Worm (Caenorhabditis elegans): ENCODE data around the gene ccdc-55.
A peak's percentile ranks its signal among the peaks of the same experiment; 100 is the strongest.

ccdc-55 gene

DNA sequence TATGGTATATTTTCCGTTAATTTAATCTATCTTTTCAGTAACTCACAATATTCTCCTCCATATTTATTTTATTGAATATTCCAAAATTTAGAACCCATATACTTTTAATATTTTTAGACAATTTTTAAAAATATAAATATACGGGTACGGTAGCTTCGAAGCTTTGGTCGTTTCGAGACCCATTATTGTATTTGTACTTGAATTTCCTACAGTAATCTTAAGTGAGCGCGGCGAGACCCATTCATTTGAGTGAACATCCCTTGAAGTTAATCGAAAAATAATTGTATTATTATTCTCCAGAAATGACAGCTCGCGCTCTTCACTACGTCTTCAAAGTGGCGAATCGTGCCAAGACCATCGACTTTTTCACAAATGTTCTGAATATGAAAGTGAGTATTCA is 15.3 kb downstream of the ccdc-55 start, which contains the start of gene glod-4:
TSS of gene glod-4 (plus strand) at position 301 of the 400 bp plus-strand sequence.
- TF ChIP-seq alr-1 (tag; optimal IDR thresholded peaks at IDR 0.05), result no peak

DNA sequence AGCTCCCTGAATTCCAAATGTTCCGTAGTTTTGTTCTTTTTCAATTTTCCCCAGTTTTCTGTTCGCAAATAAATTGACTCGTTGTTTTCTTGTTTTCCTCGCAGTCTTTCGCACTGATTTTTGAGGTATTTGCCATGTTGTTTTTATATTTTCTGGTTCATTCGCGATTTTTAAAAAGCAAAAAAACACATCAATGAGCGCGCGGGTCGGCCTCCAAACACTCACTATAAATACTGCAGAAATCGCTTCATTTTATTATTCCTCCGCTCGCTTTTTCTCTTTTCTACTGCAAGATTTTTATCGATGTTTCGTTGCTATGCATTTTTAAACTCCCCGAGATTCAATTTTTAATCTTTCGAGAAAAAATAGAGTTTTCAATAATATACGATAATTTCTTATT is 15.7 kb downstream of the ccdc-55 start:
- TF ChIP-seq nhr-237 (tag; optimal IDR thresholded peaks at IDR 0.05) (no peak), elt-3 (tag; optimal IDR thresholded peaks at IDR 0.05) (no peak), F13H6.1 (tag; optimal IDR thresholded peaks at IDR 0.05) (no peak), Y55F3AM.14 (GFP tag; optimal IDR thresholded peaks at IDR 0.05) (no peak), ceh-16 (tag; optimal IDR thresholded peaks at IDR 0.05) (no peak), sma-9 (GFP tag; optimal IDR thresholded peaks at IDR 0.05) (no peak), sma-9 (tag; optimal IDR thresholded peaks at IDR 0.05) (no peak), R02D3.7 (tag; optimal IDR thresholded peaks at IDR 0.05) (no peak), dmd-4 (tag; optimal IDR thresholded peaks at IDR 0.05) (no peak), lin-13 (GFP tag; optimal IDR thresholded peaks at IDR 0.05) (no peak)

DNA sequence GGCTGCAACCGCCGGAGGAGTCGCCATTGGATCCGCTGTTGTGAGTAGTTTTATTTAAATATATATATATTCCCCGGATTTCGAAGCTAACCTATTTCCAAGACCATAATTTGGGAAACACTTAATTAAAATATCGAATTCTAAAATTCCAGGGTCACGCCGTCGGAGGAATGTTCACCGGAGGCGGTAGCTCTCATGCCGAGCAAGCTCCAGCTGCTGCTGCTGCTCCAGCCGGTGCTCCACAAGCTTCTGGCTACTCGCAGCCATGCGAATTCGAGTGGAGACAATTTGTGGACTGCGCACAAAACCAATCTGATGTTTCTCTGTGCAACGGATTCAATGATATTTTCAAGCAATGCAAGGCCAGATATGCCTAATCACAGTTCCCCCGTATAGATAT is 16.3 kb downstream of the ccdc-55 start:
- no peak for TF ChIP-seq egl-27 (tag; optimal IDR thresholded peaks at IDR 0.05)
- no peak for TF ChIP-seq lin-13 (GFP tag; optimal IDR thresholded peaks at IDR 0.05)
- TF ChIP-seq sma-9 (GFP tag; optimal IDR thresholded peaks at IDR 0.05), result no peak
- TF ChIP-seq sma-9 (tag; optimal IDR thresholded peaks at IDR 0.05), result no peak
- TF ChIP-seq aly-2 (tag; optimal IDR thresholded peaks at IDR 0.05), result no peak
- TF ChIP-seq nhr-10 (tag; optimal IDR thresholded peaks at IDR 0.05), result no peak
- no peak for TF ChIP-seq nhr-77 (tag; optimal IDR thresholded peaks at IDR 0.05)
- TF ChIP-seq mdl-1 (tag; optimal IDR thresholded peaks at IDR 0.05), result no peak
- TF ChIP-seq nhr-25 (tag; optimal IDR thresholded peaks at IDR 0.05), result no peak
- TF ChIP-seq zag-1 (tag; optimal IDR thresholded peaks at IDR 0.05), result no peak

DNA sequence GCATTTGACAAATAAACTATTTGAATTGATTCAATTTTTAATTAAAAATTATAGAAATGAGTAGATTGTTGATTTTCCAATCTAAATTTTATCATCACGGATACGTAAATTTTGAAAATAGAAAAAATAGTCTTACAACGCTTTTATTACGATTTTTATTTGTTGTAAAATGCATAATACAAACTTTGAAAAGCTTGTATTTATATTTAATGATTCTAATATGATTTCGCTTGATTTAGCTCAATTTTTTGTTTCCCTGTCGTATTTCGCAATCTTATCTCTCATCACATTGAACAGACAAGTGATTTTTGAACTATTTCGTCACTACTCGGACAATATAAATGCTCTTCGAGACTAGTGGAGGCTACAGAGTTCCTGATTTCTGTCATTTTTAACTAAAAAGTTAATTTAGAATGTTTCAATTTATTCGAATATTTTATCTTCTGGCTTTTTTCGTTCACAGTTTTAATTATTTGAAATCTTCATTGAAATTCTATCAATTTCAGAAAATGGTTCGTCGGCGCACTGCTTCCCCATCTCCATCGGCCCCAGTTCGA is 16.9 kb downstream of the ccdc-55 start, which contains the start of the genes wht-3 and har-1:
TSS of gene wht-3 (minus strand) at position 51 of the 557 bp plus-strand sequence.
TSS of gene har-1 (plus strand) at position 507 of the 557 bp plus-strand sequence.
- peak in 1 of 2 experiments; percentile 39 for TF ChIP-seq lsy-2 (tag; optimal IDR thresholded peaks at IDR 0.05)
- no peak for TF ChIP-seq peb-1 (tag; optimal IDR thresholded peaks at IDR 0.05)
- peak; percentile 7 for TF ChIP-seq sma-9 (GFP tag; optimal IDR thresholded peaks at IDR 0.05)
- TF ChIP-seq sma-9 (tag; optimal IDR thresholded peaks at IDR 0.05), result no peak

DNA sequence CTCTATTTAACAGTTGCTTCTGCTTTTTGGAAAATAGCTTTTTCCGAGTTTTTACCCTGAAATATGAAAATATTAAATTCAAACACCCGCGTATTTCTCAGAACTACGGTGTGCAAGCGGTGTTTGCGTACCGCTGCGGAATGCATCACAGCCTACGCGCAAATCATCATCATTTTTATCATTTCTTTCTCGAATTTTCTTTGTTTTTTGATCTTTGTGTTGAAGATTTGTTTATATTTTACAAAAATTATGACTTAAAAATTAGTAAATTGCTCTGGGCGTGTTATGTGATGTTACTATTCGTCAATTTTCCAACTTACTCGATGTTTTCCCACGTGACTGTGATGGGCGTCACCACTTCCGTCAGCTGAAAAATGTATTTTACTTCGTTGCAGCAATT is 17.6 kb downstream of the ccdc-55 start:
- peak; percentile 83 for TF ChIP-seq C34F6.9 (tag; optimal IDR thresholded peaks at IDR 0.05)
- TF ChIP-seq crh-2 (tag; optimal IDR thresholded peaks at IDR 0.05), result peak; percentile 74
- peak; percentile 93 to 99 for TF ChIP-seq lsy-2 (tag; optimal IDR thresholded peaks at IDR 0.05)
- peak; percentile 96 for TF ChIP-seq gmeb-1 (tag; optimal IDR thresholded peaks at IDR 0.05)
- no peak for TF ChIP-seq elt-3 (tag; optimal IDR thresholded peaks at IDR 0.05)
- no peak for TF ChIP-seq snpc-4 (tag; optimal IDR thresholded peaks at IDR 0.05)
- no peak for TF ChIP-seq nhr-6 (tag; optimal IDR thresholded peaks at IDR 0.05)
- TF ChIP-seq peb-1 (tag; optimal IDR thresholded peaks at IDR 0.05), result no peak
- no peak for TF ChIP-seq Y55F3AM.14 (GFP tag; optimal IDR thresholded peaks at IDR 0.05)
- TF ChIP-seq nhr-25 (tag; optimal IDR thresholded peaks at IDR 0.05), result no peak
- TF ChIP-seq ceh-16 (tag; optimal IDR thresholded peaks at IDR 0.05), result no peak
- peak in 1 of 2 experiments; percentile 4 for TF ChIP-seq mdl-1 (tag; optimal IDR thresholded peaks at IDR 0.05)
- TF ChIP-seq aly-2 (tag; optimal IDR thresholded peaks at IDR 0.05), result no peak
- no peak for TF ChIP-seq zag-1 (tag; optimal IDR thresholded peaks at IDR 0.05)
- TF ChIP-seq nhr-12 (tag; optimal IDR thresholded peaks at IDR 0.05), result no peak
- peak; percentile 54 for TF ChIP-seq lin-11 (tag; optimal IDR thresholded peaks at IDR 0.05)
- no peak for TF ChIP-seq nhr-23 (tag; optimal IDR thresholded peaks at IDR 0.05)
- no peak for TF ChIP-seq dmd-4 (tag; optimal IDR thresholded peaks at IDR 0.05)
- TF ChIP-seq mab-5 (tag; optimal IDR thresholded peaks at IDR 0.05), result peak; percentile 1
- no peak for TF ChIP-seq egl-27 (tag; optimal IDR thresholded peaks at IDR 0.05)
- no peak for TF ChIP-seq R02D3.7 (tag; optimal IDR thresholded peaks at IDR 0.05)
- TF ChIP-seq ZK546.5 (tag; optimal IDR thresholded peaks at IDR 0.05), result no peak
- no peak for TF ChIP-seq nhr-10 (tag; optimal IDR thresholded peaks at IDR 0.05)
- peak; percentile 32 for TF ChIP-seq blmp-1 (tag; optimal IDR thresholded peaks at IDR 0.05; ENCODE audit: insufficient read depth)
- no peak for TF ChIP-seq skn-1 (tag; optimal IDR thresholded peaks at IDR 0.05)
- no peak for TF ChIP-seq nhr-237 (tag; optimal IDR thresholded peaks at IDR 0.05)
- TF ChIP-seq lin-13 (GFP tag; optimal IDR thresholded peaks at IDR 0.05), result peak; percentile 61
- TF ChIP-seq ama-1 (optimal IDR thresholded peaks at IDR 0.05), result peak; percentile 56
- no peak for TF ChIP-seq sem-4 (tag; optimal IDR thresholded peaks at IDR 0.05)
- peak; percentile 52 for TF ChIP-seq nhr-21 (tag; optimal IDR thresholded peaks at IDR 0.05)
- TF ChIP-seq mbf-1 (tag; optimal IDR thresholded peaks at IDR 0.05), result no peak
- peak; percentile 73 for TF ChIP-seq sma-9 (GFP tag; optimal IDR thresholded peaks at IDR 0.05)
- no peak for TF ChIP-seq sma-9 (tag; optimal IDR thresholded peaks at IDR 0.05)
- peak; percentile 88 for TF ChIP-seq unc-55 (GFP tag; optimal IDR thresholded peaks at IDR 0.05)
- TF ChIP-seq nhr-11 (tag; optimal IDR thresholded peaks at IDR 0.05), result no peak
- no peak for TF ChIP-seq ztf-11 (tag; optimal IDR thresholded peaks at IDR 0.05)
- TF ChIP-seq unc-39 (tag; optimal IDR thresholded peaks at IDR 0.05), result no peak
- TF ChIP-seq ztf-1 (GFP tag; conservative IDR thresholded peaks at IDR 0.05), result no peak
- TF ChIP-seq nhr-129 (tag; optimal IDR thresholded peaks at IDR 0.05), result peak; percentile 72
- no peak for TF ChIP-seq lin-39 (tag; optimal IDR thresholded peaks at IDR 0.05)

Data from whole organism, L2 larva.